Fruit fly (Drosophila melanogaster): ENCODE measurements around the gene CG14864.

The CG14864 gene

dm6 chr3R:15293878-15294350, 25.6 kb upstream of the CG14864 start (continued):
- TF ChIP-seq grau (tag; optimal IDR thresholded peaks at IDR 0.05) (no peak), CG30403 (GFP tag; optimal IDR thresholded peaks at IDR 0.05) (peak; percentile 15), NFAT (GFP tag; IDR thresholded peaks at IDR 0.05) (no peak), CG13894 (tag; optimal IDR thresholded peaks at IDR 0.05) (peak; percentile 37), bbx (GFP tag; IDR thresholded peaks at IDR 0.05; ENCODE audit: partially characterized antibody) (peak; percentile 24; the same call in 1 of the 2 replicates), stwl (tag; optimal IDR thresholded peaks at IDR 0.05) (no peak), Bdp1 (GFP tag; optimal IDR thresholded peaks at IDR 0.05) (no peak), CG11695 (GFP tag; IDR thresholded peaks at IDR 0.05) (no peak)

- peak; percentile 18 for TF ChIP-seq vfl (GFP tag; optimal IDR thresholded peaks at IDR 0.05)
- TF ChIP-seq CG3281 (GFP tag; optimal IDR thresholded peaks at IDR 0.05) = peak; percentile 43
- peak; percentile 4 for TF ChIP-seq Bteb2 (GFP tag; optimal IDR thresholded peaks at IDR 0.05)
- no peak for TF ChIP-seq CG4328 (GFP tag; optimal IDR thresholded peaks at IDR 0.05)
- 0 out of 2 replicates have a peak, but pooled peaks have one; percentile 15 for TF ChIP-seq HLH3B (GFP tag; IDR thresholded peaks at IDR 0.05)
- TF ChIP-seq sima (GFP tag; optimal IDR thresholded peaks at IDR 0.05) = no peak
- peak; percentile 8 for TF ChIP-seq caup (GFP tag; optimal IDR thresholded peaks at IDR 0.05; ENCODE audit: severe bottlenecking)
- TF ChIP-seq CG10147 (GFP tag; optimal IDR thresholded peaks at IDR 0.05) = peak; percentile 19
- peak in 1 of 2 experiments; percentile 18 for TF ChIP-seq Hr51 (GFP tag; optimal IDR thresholded peaks at IDR 0.05)
- TF ChIP-seq fd64A (GFP tag; optimal IDR thresholded peaks at IDR 0.05) = no peak
- TF ChIP-seq hkb (optimal IDR thresholded peaks at IDR 0.05) = no peak
- peak; percentile 20; the same call in 1 of the 2 replicates for TF ChIP-seq hkb (GFP tag; IDR thresholded peaks at IDR 0.05)
- TF ChIP-seq h (optimal IDR thresholded peaks at IDR 0.05) = no peak
- TF ChIP-seq pnt (GFP tag; optimal IDR thresholded peaks at IDR 0.05) = peak; percentile 25
- no peak for TF ChIP-seq slou (GFP tag; optimal IDR thresholded peaks at IDR 0.05)
- peak; percentile 50 for TF ChIP-seq Sox102F (GFP tag; optimal IDR thresholded peaks at IDR 0.05)
- TF ChIP-seq pzg (GFP tag; optimal IDR thresholded peaks at IDR 0.05) = no peak
- peak; percentile 10 for TF ChIP-seq CG8388 (GFP tag; optimal IDR thresholded peaks at IDR 0.05)
- TF ChIP-seq Asciz (GFP tag; optimal IDR thresholded peaks at IDR 0.05) = peak; percentile 38
- no peak for TF ChIP-seq tna (GFP tag; IDR thresholded peaks at IDR 0.05; ENCODE audit: partially characterized antibody)
- TF ChIP-seq Hsf (GFP tag; optimal IDR thresholded peaks at IDR 0.05) = no peak
- peak; percentile 45 for TF ChIP-seq CG30403 (GFP tag; optimal IDR thresholded peaks at IDR 0.05)
- TF ChIP-seq CG4424 (GFP tag; optimal IDR thresholded peaks at IDR 0.05) = peak; percentile 11
- TF ChIP-seq CG2120 (GFP tag; optimal IDR thresholded peaks at IDR 0.05) = peak; percentile 45
- peak; percentile 44; the same call in 1 of the 3 replicates for TF ChIP-seq row (GFP tag; IDR thresholded peaks at IDR 0.05)
- peak; percentile 82 for TF ChIP-seq sd (tag; optimal IDR thresholded peaks at IDR 0.05)
- peak; percentile 6 for TF ChIP-seq CG9727 (GFP tag; optimal IDR thresholded peaks at IDR 0.05)
- TF ChIP-seq crol (GFP tag; IDR thresholded peaks at IDR 0.05) = peak; percentile 11; the same call in 1 of the 2 replicates
- TF ChIP-seq Meics (GFP tag; optimal IDR thresholded peaks at IDR 0.05) = peak; percentile 33
- no peak for TF ChIP-seq ttk (GFP tag; IDR thresholded peaks at IDR 0.05)
- TF ChIP-seq Opbp (GFP tag; IDR thresholded peaks at IDR 0.05; ENCODE audit: partially characterized antibody) = no peak
- peak; percentile 20 for TF ChIP-seq pum (GFP tag; optimal IDR thresholded peaks at IDR 0.05)
- TF ChIP-seq HHEX (GFP tag; optimal IDR thresholded peaks at IDR 0.05) = peak; percentile 7
- TF ChIP-seq Eip74EF (GFP tag; optimal IDR thresholded peaks at IDR 0.05) = peak in 1 of 2 experiments; percentile 25
- peak; percentile 41 for TF ChIP-seq CG17359 (tag; optimal IDR thresholded peaks at IDR 0.05)
- peak; percentile 29 for TF ChIP-seq CG13624 (GFP tag; optimal IDR thresholded peaks at IDR 0.05)
- TF ChIP-seq Awh (GFP tag; IDR thresholded peaks at IDR 0.05) = peak; percentile 69
- TF ChIP-seq CG6254 (GFP tag; optimal IDR thresholded peaks at IDR 0.05) = peak; percentile 3
- TF ChIP-seq cwo (GFP tag; optimal IDR thresholded peaks at IDR 0.05) = peak; percentile 18
Observed at dm6 chr3R:15293005-15293877, 24.9 kb upstream of the CG14864 start.

Data from whole organism, embryonic.